Fruit fly (Drosophila melanogaster) Kc167 (cell line): Measurements from ENCODE around the gene CG6083.

ENCODE experiments used
- Myc ChIP-seq: fragments of >200 bp; optimal IDR thresholded peaks from 2 replicates; lab custom pipeline; 2017; ENCODE audit warnings: missing external identifiers
- Sin3A ChIP-seq: fragments of >200 bp; optimal IDR thresholded peaks from 2 replicates; lab custom pipeline; 2018; ENCODE audit warnings: missing external identifiers
- h ChIP-seq: fragments of >200 bp; optimal IDR thresholded peaks from 3 replicates; lab custom pipeline; 2018; ENCODE audit warnings: missing external identifiers
- insv ChIP-seq: fragments of >200 bp; optimal IDR thresholded peaks from 3 replicates; lab custom pipeline; 2018; ENCODE audit warnings: missing external identifiers
- psq ChIP-seq: fragments of >200 bp; optimal IDR thresholded peaks from 2 replicates; lab custom pipeline; 2017; ENCODE audit warnings: missing external identifiers
- ttk ChIP-seq: sonication (Bioruptor generic); optimal IDR thresholded peaks from 2 replicates; lab custom pipeline; 2017; ENCODE audit warnings: missing external identifiers

Gene CG6083

DNA sequence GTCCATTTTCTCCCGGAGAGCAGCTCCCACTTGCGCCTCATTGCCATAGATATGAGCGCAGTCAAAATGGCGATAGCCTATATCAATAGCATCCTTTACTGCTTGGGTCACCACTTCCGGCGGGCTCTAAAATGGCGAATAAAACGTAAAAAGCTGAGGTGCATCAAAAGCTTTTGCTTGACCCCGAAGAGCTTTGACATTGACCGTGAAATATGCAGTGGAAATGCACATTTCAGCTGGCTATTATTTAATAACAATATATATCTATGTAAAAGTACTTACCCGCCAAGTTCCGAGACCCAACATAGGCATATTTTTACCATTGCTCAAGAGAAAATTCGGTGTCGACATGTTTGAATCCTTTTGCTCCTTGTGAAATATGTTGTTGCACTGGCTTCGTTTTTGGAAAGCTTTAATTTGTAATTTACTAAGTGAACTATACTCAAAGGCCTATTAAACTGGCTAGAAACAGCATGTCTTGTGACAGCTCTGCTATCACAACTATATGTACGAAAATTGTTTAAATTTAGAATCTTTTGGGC lies at the start of gene CG6083:
TSS of gene CG6083 (minus strand) at position 492 of the 542 bp plus-strand sequence.
- TF ChIP-seq ttk (lab: Kevin White, UChicago) (no peak), h (no peak), Sin3A (lab: Kevin White, UChicago) (no peak), Myc (lab: Kevin White, UChicago) (no peak), psq (lab: Kevin White, UChicago) (no peak), insv (lab: Kevin White, UChicago) (no peak)

DNA sequence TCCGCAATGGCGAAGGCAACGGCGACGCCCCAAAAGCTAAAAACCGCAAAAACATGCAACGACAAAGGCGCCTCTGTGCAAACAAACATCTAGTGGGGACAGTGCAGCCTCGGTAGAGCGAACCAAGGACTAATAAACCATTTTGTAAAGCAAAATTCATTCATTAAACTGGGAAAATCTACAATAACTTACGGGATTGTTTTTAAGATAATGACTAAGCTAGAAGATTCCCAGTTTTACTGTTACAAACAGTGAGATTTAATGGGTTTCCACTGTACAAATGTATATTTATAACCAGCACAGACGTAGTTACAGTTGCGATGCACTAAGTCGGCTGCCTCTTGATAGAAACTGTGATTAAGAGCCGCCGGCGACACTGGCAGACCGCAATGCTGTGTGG lies 30.3 kb upstream of the CG6083 start:
- TF ChIP-seq h, result no peak
- no peak for TF ChIP-seq insv (lab: Kevin White, UChicago)
- no peak for TF ChIP-seq ttk (lab: Kevin White, UChicago)
- TF ChIP-seq psq (lab: Kevin White, UChicago), result no peak
- no peak for TF ChIP-seq Myc (lab: Kevin White, UChicago)
- TF ChIP-seq Sin3A (lab: Kevin White, UChicago), result no peak

DNA sequence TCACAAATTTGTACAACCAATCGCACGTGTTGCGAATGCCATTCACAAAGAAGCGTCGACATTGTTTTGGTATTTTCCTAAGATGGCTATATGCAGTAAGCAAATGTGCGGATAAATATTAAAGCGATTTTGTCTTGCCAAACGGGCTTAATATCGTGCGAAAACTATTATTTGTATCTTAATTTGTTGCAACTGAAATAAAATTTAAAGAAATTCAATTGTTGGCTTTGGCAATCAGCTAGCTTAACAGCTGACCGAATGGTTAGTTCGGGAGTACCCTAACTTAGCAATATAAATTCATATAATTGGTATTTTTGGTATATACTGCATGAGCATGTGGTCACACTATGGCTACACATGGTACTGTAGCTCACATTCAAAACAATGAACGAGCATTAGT lies 22.5 kb upstream of the CG6083 start, which contains the start of the genes RIOK1 and Polr3H:
TSS of gene RIOK1 (minus strand) at position 65 of the 400 bp plus-strand sequence.
TSS of gene Polr3H (plus strand) at position 347 of the 400 bp plus-strand sequence.
- no peak for TF ChIP-seq insv (lab: Kevin White, UChicago)
- TF ChIP-seq ttk (lab: Kevin White, UChicago), result no peak
- no peak for TF ChIP-seq h
- no peak for TF ChIP-seq psq (lab: Kevin White, UChicago)
- TF ChIP-seq Myc (lab: Kevin White, UChicago), result no peak
- no peak for TF ChIP-seq Sin3A (lab: Kevin White, UChicago)

DNA sequence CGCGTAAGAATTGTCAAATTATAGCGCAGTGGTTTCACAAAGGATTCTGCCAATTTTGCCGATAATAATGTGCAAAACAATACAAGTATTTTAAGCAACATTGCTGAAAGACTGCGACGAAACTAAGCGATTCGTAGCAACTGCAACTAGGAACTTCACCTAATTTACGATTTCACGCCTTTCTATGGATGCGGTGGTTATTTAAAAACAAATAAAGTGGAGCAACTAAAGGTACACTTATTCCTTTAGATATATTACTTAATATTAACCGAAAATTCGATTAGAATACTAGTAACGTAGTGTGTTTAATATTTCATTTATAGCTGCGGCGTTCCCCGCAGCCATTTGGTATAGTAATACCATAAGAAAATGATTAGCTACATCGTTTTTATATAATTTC lies 20.0 kb upstream of the CG6083 start, which contains the start of gene CG6071:
TSS of gene CG6071 (minus strand) at position 101 of the 400 bp plus-strand sequence.
- no peak for TF ChIP-seq Myc (lab: Kevin White, UChicago)
- no peak for TF ChIP-seq ttk (lab: Kevin White, UChicago)
- TF ChIP-seq insv (lab: Kevin White, UChicago), result no peak
- no peak for TF ChIP-seq h
- TF ChIP-seq Sin3A (lab: Kevin White, UChicago), result no peak
- no peak for TF ChIP-seq psq (lab: Kevin White, UChicago)

DNA sequence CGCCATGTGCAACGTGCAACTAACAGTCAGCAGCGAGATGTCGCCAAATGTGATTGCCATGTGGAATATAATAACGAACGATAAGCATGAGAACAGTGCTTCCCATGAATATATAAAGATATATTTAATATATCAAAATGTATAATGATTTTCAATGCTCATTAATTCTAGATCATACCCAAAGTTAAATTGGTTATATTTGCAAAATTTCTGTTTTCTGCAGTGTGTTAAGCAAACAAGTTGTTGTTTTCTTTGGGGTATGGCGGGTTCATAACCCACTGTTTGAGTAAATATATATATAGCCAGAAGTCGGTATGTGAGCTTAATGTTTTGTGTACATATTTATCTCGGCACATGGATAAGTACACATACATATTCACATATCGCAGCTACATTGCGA lies 10.9 kb upstream of the CG6083 start:
- TF ChIP-seq Sin3A (lab: Kevin White, UChicago) (no peak), Myc (lab: Kevin White, UChicago) (no peak), insv (lab: Kevin White, UChicago) (no peak)

DNA sequence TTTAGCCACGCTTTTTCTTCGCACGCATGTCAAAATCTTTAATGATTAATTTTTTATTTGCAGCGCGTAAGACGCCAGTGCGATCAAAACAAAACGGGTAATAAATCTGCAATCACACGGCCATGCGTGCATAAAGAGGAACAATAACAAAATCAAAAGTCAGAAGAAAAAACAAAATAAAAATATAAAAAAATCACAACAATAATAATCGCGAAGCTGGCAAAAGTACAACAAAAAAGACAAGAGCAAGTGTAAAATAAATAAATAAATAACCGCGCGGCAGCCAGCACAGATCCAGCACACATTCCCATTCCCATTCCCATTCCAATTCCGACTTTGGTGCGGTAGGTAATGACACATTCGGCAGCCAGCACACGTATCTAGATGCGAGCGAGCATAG lies 8.6 kb upstream of the CG6083 start:
- TF ChIP-seq ttk (lab: Kevin White, UChicago), result no peak
- TF ChIP-seq h, result no peak
- no peak for TF ChIP-seq Sin3A (lab: Kevin White, UChicago)
- TF ChIP-seq psq (lab: Kevin White, UChicago), result no peak
- TF ChIP-seq insv (lab: Kevin White, UChicago), result no peak
- TF ChIP-seq Myc (lab: Kevin White, UChicago), result no peak

DNA sequence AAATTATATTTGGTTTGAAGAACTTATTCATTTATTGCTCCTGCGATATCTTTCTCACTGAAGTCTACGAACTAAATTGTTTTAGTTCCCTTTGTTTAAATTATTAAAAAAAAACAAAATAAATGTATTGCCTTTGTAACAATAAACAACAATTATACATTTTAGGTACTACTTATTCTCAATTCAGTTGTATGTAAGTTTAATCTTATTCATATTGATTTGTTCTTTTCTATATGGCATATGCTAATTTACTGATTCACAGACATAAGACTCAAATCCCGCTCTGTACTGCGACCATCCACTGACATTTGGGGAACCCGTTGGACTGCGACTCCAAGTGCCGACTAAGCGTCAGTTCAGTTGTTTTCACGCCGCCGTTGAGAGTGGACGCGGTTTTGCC lies 5.2 kb upstream of the CG6083 start, which contains the start of gene CG32091:
TSS of gene CG32091 (plus strand) at position 301 of the 400 bp plus-strand sequence.
- TF ChIP-seq Sin3A (lab: Kevin White, UChicago), result no peak
- TF ChIP-seq h, result no peak
- TF ChIP-seq ttk (lab: Kevin White, UChicago), result no peak
- no peak for TF ChIP-seq Myc (lab: Kevin White, UChicago)
- no peak for TF ChIP-seq psq (lab: Kevin White, UChicago)
- TF ChIP-seq insv (lab: Kevin White, UChicago), result no peak

DNA sequence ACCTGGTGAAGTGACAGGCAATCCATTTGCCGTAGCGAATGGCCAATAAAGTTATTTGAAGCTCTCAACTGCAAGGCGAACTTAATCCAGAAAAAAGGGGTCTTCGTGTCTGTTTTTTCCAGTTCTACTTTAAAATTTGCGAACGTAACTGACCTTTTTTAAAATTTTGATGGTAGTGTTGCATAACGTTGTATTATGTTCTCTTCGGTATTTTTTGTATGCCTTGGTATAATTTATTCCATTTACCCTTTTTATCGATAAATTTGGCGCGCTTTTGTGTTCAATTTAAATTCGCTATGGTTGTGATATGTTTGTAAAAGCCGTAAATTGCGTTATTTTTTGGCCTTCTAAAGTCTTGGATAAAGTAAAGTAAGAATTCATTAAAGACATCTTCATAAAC lies 4.8 kb upstream of the CG6083 start:
- no peak for TF ChIP-seq psq (lab: Kevin White, UChicago)
- TF ChIP-seq ttk (lab: Kevin White, UChicago), result no peak
- no peak for TF ChIP-seq Sin3A (lab: Kevin White, UChicago)
- no peak for TF ChIP-seq h
- TF ChIP-seq Myc (lab: Kevin White, UChicago), result no peak
- no peak for TF ChIP-seq insv (lab: Kevin White, UChicago)

DNA sequence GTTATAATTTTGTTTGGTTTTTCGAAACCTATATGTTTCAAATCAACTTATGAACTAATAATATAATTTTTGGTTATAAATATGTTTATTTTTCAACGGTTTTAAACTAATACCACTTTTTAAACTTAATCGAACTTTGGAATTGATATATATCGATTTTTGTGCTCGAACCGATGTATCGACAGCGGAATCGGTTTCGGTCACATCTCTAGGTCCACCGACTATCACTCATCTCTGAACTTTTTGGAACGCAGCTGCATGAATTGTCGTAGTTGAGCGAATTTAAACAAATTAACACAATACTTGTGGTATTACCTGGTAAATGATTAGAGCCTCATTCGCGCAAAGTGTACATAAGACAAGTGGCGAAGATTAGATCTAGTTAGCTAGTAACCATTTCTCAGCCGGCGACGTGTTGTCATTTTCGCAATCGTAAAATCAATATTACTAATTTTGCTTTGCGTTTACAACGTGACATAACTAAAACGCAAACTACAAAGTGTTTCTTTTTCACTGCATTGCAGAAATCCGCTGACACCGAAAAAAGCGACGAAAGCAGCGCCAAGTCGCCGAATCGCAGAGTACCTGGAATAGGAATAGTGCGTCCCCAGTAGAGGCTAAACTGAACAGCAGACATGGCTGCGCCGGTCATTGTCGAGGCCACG lies 2.0 kb upstream of the CG6083 start, which contains the start of gene Apt1:
TSS of gene Apt1 (plus strand) at position 219 of the 665 bp plus-strand sequence.
- no peak for TF ChIP-seq ttk (lab: Kevin White, UChicago)

DNA sequence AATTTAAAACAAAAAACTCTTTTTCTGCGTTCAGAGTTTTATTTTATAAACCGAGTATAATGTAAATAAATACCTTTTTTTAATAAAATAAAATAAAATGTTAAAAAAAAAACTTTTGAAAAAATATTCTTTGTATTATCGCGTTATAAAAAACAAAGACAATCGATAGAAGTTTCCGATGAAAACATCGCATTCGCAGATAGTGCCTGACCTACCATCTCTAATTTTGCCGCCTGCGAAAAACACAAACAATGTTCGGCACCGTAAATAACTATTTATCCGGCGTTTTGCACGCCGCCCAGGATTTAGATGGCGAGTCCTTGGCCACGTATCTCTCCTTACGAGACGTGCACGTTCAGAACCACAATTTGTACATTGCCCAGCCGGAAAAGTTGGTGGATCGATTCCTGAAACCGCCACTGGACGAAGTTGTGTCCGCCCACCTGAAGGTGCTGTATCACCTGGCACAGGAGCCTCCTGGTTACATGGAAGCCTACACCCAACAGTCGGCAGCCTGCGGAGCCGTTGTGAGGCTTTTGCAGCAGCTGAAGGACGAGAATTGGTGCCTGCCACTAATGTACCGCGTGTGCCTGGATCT lies 403 bp upstream of the CG6083 start, which contains the start of gene PCID2:
TSS of gene PCID2 (plus strand) at position 213 of the 598 bp plus-strand sequence.
- TF ChIP-seq insv (lab: Kevin White, UChicago), result no peak

DNA sequence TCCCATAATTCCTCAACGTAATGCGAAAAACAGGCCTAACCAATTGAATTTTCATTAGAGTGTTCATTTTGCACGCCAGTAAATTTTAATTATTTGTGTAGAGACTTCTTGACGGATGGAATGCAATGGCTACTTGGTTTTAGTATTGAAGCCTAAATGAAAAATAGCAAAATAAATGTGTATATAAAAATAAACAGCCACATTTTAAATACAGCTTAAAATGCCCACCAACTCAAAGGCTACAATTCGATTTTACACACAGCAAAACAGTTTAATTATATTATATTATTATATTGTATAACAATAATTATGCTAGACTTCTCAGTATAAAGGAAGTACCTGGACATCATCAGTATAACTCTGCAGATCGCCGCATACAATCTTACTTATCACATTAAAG lies 1.6 kb downstream of the CG6083 start, which contains the start of gene Akr1B:
TSS of gene Akr1B (minus strand) at position 101 of the 400 bp plus-strand sequence.
- TF ChIP-seq ttk (lab: Kevin White, UChicago) (no peak), Myc (lab: Kevin White, UChicago) (no peak), psq (lab: Kevin White, UChicago) (no peak), h (no peak), Sin3A (lab: Kevin White, UChicago) (no peak), insv (lab: Kevin White, UChicago) (no peak)
